Fruit fly (Drosophila melanogaster) whole organism, larva: ENCODE results near the gene ort.

Source experiments
- noc ChIP-seq: fragments of 200-800 bp; sonication (Bioruptor generic); optimal IDR thresholded peaks from 3 replicates; lab custom pipeline; 2019; ENCODE audit warnings: missing biosample characterization, mild to moderate bottlenecking, missing genetic modification characterization, moderate library complexity

Gene ort

dm6 chr3R:19642092-19642892 is 17.3 kb upstream of the ort start, which contains the start of gene subdued:
TSS of gene subdued (minus strand) at chr3R:19642722.
- no peak for TF ChIP-seq noc (tag; lab: Kevin White, UChicago)

- TF ChIP-seq noc (tag; lab: Kevin White, UChicago) = no peak
Measured at dm6 chr3R:19642893-19643270, 16.7 kb upstream of the ort start.

- peak; percentile 70 for TF ChIP-seq noc (tag; lab: Kevin White, UChicago)
Measured at dm6 chr3R:19644094-19644900, 15.3 kb upstream of the ort start, which contains the start of gene Vha13. TSS of gene Vha13 (minus strand) at chr3R:19644386.

- TF ChIP-seq noc (tag; lab: Kevin White, UChicago) = no peak
Measured at dm6 chr3R:19644901-19645204, 14.7 kb upstream of the ort start, which contains the start of gene Nup58. TSS of gene Nup58 (plus strand) at chr3R:19645026.

- no peak for TF ChIP-seq noc (tag; lab: Kevin White, UChicago)
Measured at dm6 chr3R:19648289-19648916, 11.1 kb upstream of the ort start, which contains the start of the genes CG6195 and CG31220. TSS of gene CG6195 (minus strand) at chr3R:19648410. TSS of gene CG31220 (plus strand) at chr3R:19648487.

- TF ChIP-seq noc (tag; lab: Kevin White, UChicago) = no peak
Measured at dm6 chr3R:19650718-19651117, 8.8 kb upstream of the ort start, which contains the start of gene CG31219. TSS of gene CG31219 (plus strand) at chr3R:19651018.

dm6 chr3R:19656455-19656854 is 3.1 kb upstream of the ort start:
- TF ChIP-seq noc (tag; lab: Kevin White, UChicago) = no peak

dm6 chr3R:19657235-19657634 is 2.3 kb upstream of the ort start:
- no peak for TF ChIP-seq noc (tag; lab: Kevin White, UChicago)

dm6 chr3R:19657766-19658165 is 1.8 kb upstream of the ort start, which contains the start of gene CG6184:
TSS of gene CG6184 (minus strand) at chr3R:19657866.
- no peak for TF ChIP-seq noc (tag; lab: Kevin White, UChicago)

dm6 chr3R:19664713-19665112 is 5.2 kb downstream of the ort start, which contains the start of gene CG7432:
TSS of gene CG7432 (plus strand) at chr3R:19665007.
- no peak for TF ChIP-seq noc (tag; lab: Kevin White, UChicago)

dm6 chr3R:19671223-19671991 is 11.9 kb downstream of the ort start, which contains the start of gene Naam:
TSS of gene Naam (plus strand) at chr3R:19671450.
- peak; percentile 81 for TF ChIP-seq noc (tag; lab: Kevin White, UChicago)

- no peak for TF ChIP-seq noc (tag; lab: Kevin White, UChicago)
Measured at dm6 chr3R:19672136-19672535, 12.6 kb downstream of the ort start.

dm6 chr3R:19672905-19673304 is 13.4 kb downstream of the ort start:
- no peak for TF ChIP-seq noc (tag; lab: Kevin White, UChicago)

dm6 chr3R:19679832-19680231 is 20.3 kb downstream of the ort start:
- TF ChIP-seq noc (tag; lab: Kevin White, UChicago) = no peak

dm6 chr3R:19682424-19682823 is 22.9 kb downstream of the ort start:
- no peak for TF ChIP-seq noc (tag; lab: Kevin White, UChicago)
